Worm (Caenorhabditis elegans) whole organism, L1 larva: ENCODE results near the gene B0457.6.

ENCODE experiments used
- aha-1 ChIP-seq: fragments of 150-350 bp; optimal IDR thresholded peaks from 2 replicates; lab custom pipeline; 2014; ENCODE audit warnings: missing biosample characterization, missing genetic modification characterization
- alr-1 ChIP-seq: fragments of 200-800 bp; sonication (Bioruptor generic); optimal IDR thresholded peaks from 2 replicates; lab custom pipeline; 2018; ENCODE audit warnings: borderline replicate concordance, mild to moderate bottlenecking, missing genetic modification characterization, missing compliant biosample characterization
- aly-2 ChIP-seq: fragments of 150-350 bp; optimal IDR thresholded peaks from 2 replicates; lab custom pipeline; 2014; ENCODE audit warnings: missing biosample characterization, missing genetic modification characterization
- blmp-1 ChIP-seq: fragments of 150-350 bp; optimal IDR thresholded peaks from 2 replicates; lab custom pipeline; 2014; ENCODE audit warnings: missing biosample characterization, missing genetic modification characterization
- ceh-8 ChIP-seq: fragments of 200-800 bp; sonication (Bioruptor generic); optimal IDR thresholded peaks from 2 replicates; lab custom pipeline; 2018; ENCODE audit warnings: mild to moderate bottlenecking, missing genetic modification characterization, moderate library complexity, missing compliant biosample characterization
- ceh-82 ChIP-seq, 3 experiments: fragments of 150-350 bp in 1 of 3; sonication (generic microtip) in 2 of 3; optimal IDR thresholded peaks; 2 replicates each; lab custom pipeline; 2014 to 2017; ENCODE audit warnings: missing biosample characterization in 3 of 3, missing genetic modification characterization in 3 of 3
- ceh-90 ChIP-seq: sonication (generic microtip); optimal IDR thresholded peaks from 2 replicates; lab custom pipeline; 2016; ENCODE audit warnings: missing genetic modification characterization, missing compliant biosample characterization
- dpl-1 ChIP-seq, 3 experiments: fragments of 150-350 bp in 2 of 3; sonication (generic microtip) in 1 of 3; optimal IDR thresholded peaks; 2 replicates each; lab custom pipeline; 2014 to 2017; ENCODE audit warnings: missing biosample characterization in 3 of 3, missing genetic modification characterization in 3 of 3, missing genetic modification reagents in 3 of 3
- dsc-1 ChIP-seq: sonication (generic microtip); optimal IDR thresholded peaks from 2 replicates; lab custom pipeline; 2016; ENCODE audit warnings: mild to moderate bottlenecking, missing genetic modification characterization, missing compliant biosample characterization
- efl-1 ChIP-seq, 4 experiments: fragments of 150-350 bp; optimal IDR thresholded peaks in 3 of 4; peaks in 1 of 4; 1 replicate in 1 of 4; 2 replicates in 3 of 4; lab custom pipeline; 2014; ENCODE audit warnings: missing biosample characterization in 2 of 4, missing genetic modification characterization in 2 of 4, missing genetic modification reagents in 2 of 4
- efl-3 ChIP-seq: fragments of 200-800 bp; sonication (Bioruptor generic); optimal IDR thresholded peaks from 2 replicates; lab custom pipeline; 2018; ENCODE audit warnings: mild to moderate bottlenecking, missing genetic modification characterization, missing compliant biosample characterization
- elt-3 ChIP-seq, 6 experiments: fragments of 150-350 bp in 1 of 6; sonication (generic microtip); optimal IDR thresholded peaks; 2 replicates each; lab custom pipeline; 2017 to 2018; ENCODE audit warnings: missing biosample characterization in 6 of 6, missing genetic modification characterization in 6 of 6, inconsistent platforms in 1 of 6
- fkh-10 ChIP-seq: sonication (generic microtip); optimal IDR thresholded peaks from 2 replicates; lab custom pipeline; 2017; ENCODE audit warnings: missing biosample characterization, missing genetic modification reagents, missing genetic modification characterization
- fos-1 ChIP-seq: fragments of 150-350 bp; optimal IDR thresholded peaks from 2 replicates; lab custom pipeline; 2014; ENCODE audit warnings: missing biosample characterization, missing genetic modification characterization
- grh-1 ChIP-seq: fragments of 200-800 bp; sonication (Bioruptor generic); IDR thresholded peaks from 2 replicates; pipeline ENCODE4 v1.3.6; 2022; ENCODE audit warnings: missing genetic modification reagents, missing genetic modification characterization, missing compliant biosample characterization
- hpl-2 ChIP-seq: fragments of 150-350 bp; optimal IDR thresholded peaks from 2 replicates; lab custom pipeline; 2014; ENCODE audit warnings: missing biosample characterization, missing genetic modification reagents, missing genetic modification characterization
- irx-1 ChIP-seq: sonication (generic microtip); optimal IDR thresholded peaks from 2 replicates; lab custom pipeline; 2016; ENCODE audit warnings: missing genetic modification characterization, missing compliant biosample characterization
- lin-13 ChIP-seq: fragments of 150-350 bp; optimal IDR thresholded peaks from 2 replicates; lab custom pipeline; 2014; ENCODE audit warnings: missing biosample characterization, missing genetic modification reagents, missing genetic modification characterization
- lin-14 ChIP-seq: fragments of 200-800 bp; sonication (Bioruptor generic); optimal IDR thresholded peaks from 2 replicates; lab custom pipeline; 2018; ENCODE audit warnings: mild to moderate bottlenecking, missing genetic modification characterization, moderate library complexity, missing compliant biosample characterization
- lin-15B ChIP-seq: fragments of 150-350 bp; sonication (generic microtip); optimal IDR thresholded peaks from 3 replicates; lab custom pipeline; 2014; ENCODE audit warnings: missing biosample characterization, missing genetic modification characterization
- lin-39 ChIP-seq: fragments of 150-350 bp; optimal IDR thresholded peaks from 2 replicates; lab custom pipeline; 2014; ENCODE audit warnings: missing biosample characterization, missing genetic modification reagents, missing genetic modification characterization
- lir-3 ChIP-seq: sonication (generic microtip); optimal IDR thresholded peaks from 2 replicates; lab custom pipeline; 2016; ENCODE audit warnings: mild to moderate bottlenecking, missing genetic modification characterization, moderate library complexity, missing compliant biosample characterization; ENCODE audit not compliant: poor library complexity
- mdl-1 ChIP-seq, 2 experiments: fragments of 150-350 bp; optimal IDR thresholded peaks; 2 replicates each; lab custom pipeline; 2014 to 2017; ENCODE audit warnings: missing biosample characterization in 2 of 2, missing genetic modification characterization in 2 of 2, inconsistent platforms in 1 of 2
- nhr-20 ChIP-seq: sonication (generic microtip); optimal IDR thresholded peaks from 2 replicates; lab custom pipeline; 2016; ENCODE audit warnings: mild to moderate bottlenecking, missing genetic modification characterization, missing compliant biosample characterization
- nhr-237 ChIP-seq: fragments of 150-350 bp; optimal IDR thresholded peaks from 2 replicates; lab custom pipeline; 2014; ENCODE audit warnings: missing biosample characterization, missing genetic modification characterization
- nhr-71 ChIP-seq: sonication (generic microtip); optimal IDR thresholded peaks from 2 replicates; lab custom pipeline; 2016; ENCODE audit warnings: mild to moderate bottlenecking, missing genetic modification characterization, moderate library complexity, missing compliant biosample characterization
- nhr-77 ChIP-seq: fragments of 150-350 bp; optimal IDR thresholded peaks from 2 replicates; lab custom pipeline; 2014; ENCODE audit warnings: missing biosample characterization, missing genetic modification characterization
- nhr-84 ChIP-seq: sonication (generic microtip); optimal IDR thresholded peaks from 2 replicates; lab custom pipeline; 2017; ENCODE audit warnings: missing biosample characterization, missing genetic modification characterization
- nhr-85 ChIP-seq: sonication (generic microtip); peaks from one replicate; lab custom pipeline; 2016; ENCODE audit warnings: missing genetic modification characterization, inconsistent platforms, missing compliant biosample characterization
- pag-3 ChIP-seq: sonication (generic microtip); optimal IDR thresholded peaks from 2 replicates; lab custom pipeline; 2017; ENCODE audit warnings: missing genetic modification characterization, mild to moderate bottlenecking, missing compliant biosample characterization, antibody characterized with exemption, borderline replicate concordance; ENCODE audit not compliant: insufficient read depth
- pqm-1 ChIP-seq: sonication (generic microtip); optimal IDR thresholded peaks from 3 replicates; lab custom pipeline; 2017; ENCODE audit warnings: missing biosample characterization, missing genetic modification characterization
- snu-23 ChIP-seq: sonication (generic microtip); optimal IDR thresholded peaks from 2 replicates; lab custom pipeline; 2016; ENCODE audit warnings: missing genetic modification characterization, missing compliant biosample characterization
- sup-37 ChIP-seq: fragments of 200-800 bp; sonication (Bioruptor generic); optimal IDR thresholded peaks from 2 replicates; lab custom pipeline; 2018; ENCODE audit warnings: mild to moderate bottlenecking, missing genetic modification characterization, missing compliant biosample characterization
- tbx-2 ChIP-seq: sonication (generic microtip); optimal IDR thresholded peaks from 2 replicates; lab custom pipeline; 2016; ENCODE audit warnings: missing genetic modification characterization, missing compliant biosample characterization
- tlp-1 ChIP-seq: fragments of 150-350 bp; optimal IDR thresholded peaks from 2 replicates; lab custom pipeline; 2014; ENCODE audit warnings: missing biosample characterization, missing genetic modification characterization
- unc-30 ChIP-seq: sonication (generic microtip); optimal IDR thresholded peaks from 2 replicates; lab custom pipeline; 2017; ENCODE audit warnings: missing biosample characterization, missing genetic modification characterization
- unc-98 ChIP-seq: fragments of 200-800 bp; sonication (Bioruptor generic); IDR thresholded peaks from 2 replicates; pipeline ENCODE4 v1.3.6; 2022; ENCODE audit warnings: missing genetic modification characterization, missing compliant biosample characterization
- xbp-1 ChIP-seq: sonication (generic microtip); optimal IDR thresholded peaks from 2 replicates; lab custom pipeline; 2016; ENCODE audit warnings: missing genetic modification characterization, missing compliant biosample characterization
- zip-4 ChIP-seq: fragments of 200-800 bp; sonication (Bioruptor generic); optimal IDR thresholded peaks from 2 replicates; lab custom pipeline; 2018; ENCODE audit warnings: mild to moderate bottlenecking, missing genetic modification characterization, moderate library complexity, missing compliant biosample characterization
- ztf-11 ChIP-seq, 2 experiments: sonication (generic microtip); optimal IDR thresholded peaks; 2 replicates each; lab custom pipeline; 2016 to 2017; ENCODE audit warnings: missing genetic modification characterization in 2 of 2, missing biosample characterization in 1 of 2, missing compliant biosample characterization in 1 of 2

The B0457.6 gene

ce11 chrII:8927253-8927791 lies 5.1 kb downstream of the B0457.6 start, which contains the start of gene cct-2 (continued):
- TF ChIP-seq tbx-2 (tag; lab: Kevin White, UChicago) (peak; percentile 39), lin-15B (tag; lab: Kevin White, UChicago) (peak; percentile 50), tlp-1 (tag; lab: Kevin White, UChicago) (no peak), pqm-1 (tag; lab: Kevin White, UChicago) (no peak)

DNA sequence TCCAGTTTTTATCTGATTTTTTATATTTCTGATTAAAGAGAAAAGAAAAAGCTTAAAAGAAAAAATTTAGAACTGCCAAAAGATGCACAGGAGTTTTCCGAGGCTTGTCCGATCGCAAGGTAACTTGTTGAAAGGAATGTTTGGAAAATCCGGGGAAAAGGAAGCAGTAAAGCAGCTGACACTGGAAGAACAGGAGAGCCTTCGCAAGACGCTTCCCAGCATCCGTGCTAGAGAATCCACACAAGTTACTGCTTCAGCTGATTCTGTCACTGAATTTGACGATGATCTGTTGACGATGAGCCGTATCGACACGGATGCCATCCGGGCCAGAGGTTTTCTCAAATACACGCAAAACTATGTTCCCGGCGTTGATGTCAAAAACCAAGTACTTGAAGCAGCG lies 7.5 kb downstream of the B0457.6 start, which contains the start of gene mrpl-50:
Gene mrpl-50 (plus strand): TSS at position 71 of the 400 bp plus-strand sequence.
- peak; percentile 6 for TF ChIP-seq dsc-1 (tag; lab: Kevin White, UChicago)
- no peak for TF ChIP-seq aha-1 (tag; lab: Kevin White, UChicago)
- TF ChIP-seq nhr-71 (tag; lab: Kevin White, UChicago): no peak
- no peak for TF ChIP-seq lin-13
- no peak for TF ChIP-seq nhr-84 (tag; lab: Kevin White, UChicago)
- no peak for TF ChIP-seq efl-1 (optimal IDR thresholded peaks at IDR 0.05; lab: Kevin White, UChicago)
- peak in 1 of 2 experiments; percentile 78 for TF ChIP-seq efl-1 (GFP tag; optimal IDR thresholded peaks at IDR 0.05 in 1 of 2; lab: Kevin White, UChicago)
- no peak for TF ChIP-seq dpl-1 (GFP tag; optimal IDR thresholded peaks at IDR 0.05; lab: Kevin White, UChicago)
- TF ChIP-seq fkh-10 (GFP tag; lab: Kevin White, UChicago): no peak
- no peak for TF ChIP-seq lin-39
- no peak for TF ChIP-seq blmp-1 (tag; lab: Kevin White, UChicago)
- no peak for TF ChIP-seq zip-4 (GFP tag; lab: Kevin White, UChicago)

DNA sequence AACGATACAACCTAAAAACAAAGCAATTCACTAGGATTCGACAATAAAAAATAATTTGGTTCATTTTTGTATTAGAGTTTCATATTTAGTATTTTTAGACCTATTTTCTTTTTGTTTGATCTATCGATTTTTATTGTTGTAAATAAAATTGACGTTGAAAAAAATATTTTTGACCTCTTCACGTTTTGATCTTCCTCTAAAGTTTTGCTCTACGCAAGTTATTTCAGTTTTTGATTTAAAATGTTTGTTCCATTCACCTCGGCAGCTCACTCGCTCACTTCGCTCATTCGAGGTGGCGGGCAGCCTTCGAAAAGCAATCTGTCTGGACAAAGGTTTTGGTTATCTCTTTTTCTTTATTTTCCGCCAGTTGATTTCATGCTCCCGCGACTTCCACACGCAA lies 8.5 kb downstream of the B0457.6 start, which contains the start of gene enol-1:
Gene enol-1 (plus strand): TSS at position 235 of the 400 bp plus-strand sequence.
- TF ChIP-seq nhr-85 (tag; lab: Kevin White, UChicago): no peak
- no peak for TF ChIP-seq ceh-90 (tag; lab: Kevin White, UChicago)
- no peak for TF ChIP-seq elt-3 (tag; optimal IDR thresholded peaks at IDR 0.05; lab: Kevin White, UChicago)
- TF ChIP-seq aha-1 (tag; lab: Kevin White, UChicago): no peak
- TF ChIP-seq snu-23 (GFP tag; lab: Kevin White, UChicago): no peak
- TF ChIP-seq nhr-77: no peak
- no peak for TF ChIP-seq nhr-84 (tag; lab: Kevin White, UChicago)
- TF ChIP-seq mdl-1 (tag; optimal IDR thresholded peaks at IDR 0.05; lab: Kevin White, UChicago): no peak
- TF ChIP-seq ceh-82 (tag; optimal IDR thresholded peaks at IDR 0.05; lab: Kevin White, UChicago): no peak
- no peak for TF ChIP-seq unc-30
- no peak for TF ChIP-seq zip-4 (GFP tag; lab: Kevin White, UChicago)
- no peak for TF ChIP-seq lin-13
- no peak for TF ChIP-seq lir-3 (tag; lab: Kevin White, UChicago)
- no peak for TF ChIP-seq aly-2 (tag; lab: Kevin White, UChicago)
- no peak for TF ChIP-seq unc-98 (GFP tag; lab: Robert Waterston, UW)
- no peak for TF ChIP-seq fos-1 (tag; lab: Kevin White, UChicago)
- TF ChIP-seq nhr-71 (tag; lab: Kevin White, UChicago): no peak
- TF ChIP-seq nhr-20 (tag; lab: Kevin White, UChicago): no peak
- TF ChIP-seq sup-37 (GFP tag; lab: Kevin White, UChicago): no peak

DNA sequence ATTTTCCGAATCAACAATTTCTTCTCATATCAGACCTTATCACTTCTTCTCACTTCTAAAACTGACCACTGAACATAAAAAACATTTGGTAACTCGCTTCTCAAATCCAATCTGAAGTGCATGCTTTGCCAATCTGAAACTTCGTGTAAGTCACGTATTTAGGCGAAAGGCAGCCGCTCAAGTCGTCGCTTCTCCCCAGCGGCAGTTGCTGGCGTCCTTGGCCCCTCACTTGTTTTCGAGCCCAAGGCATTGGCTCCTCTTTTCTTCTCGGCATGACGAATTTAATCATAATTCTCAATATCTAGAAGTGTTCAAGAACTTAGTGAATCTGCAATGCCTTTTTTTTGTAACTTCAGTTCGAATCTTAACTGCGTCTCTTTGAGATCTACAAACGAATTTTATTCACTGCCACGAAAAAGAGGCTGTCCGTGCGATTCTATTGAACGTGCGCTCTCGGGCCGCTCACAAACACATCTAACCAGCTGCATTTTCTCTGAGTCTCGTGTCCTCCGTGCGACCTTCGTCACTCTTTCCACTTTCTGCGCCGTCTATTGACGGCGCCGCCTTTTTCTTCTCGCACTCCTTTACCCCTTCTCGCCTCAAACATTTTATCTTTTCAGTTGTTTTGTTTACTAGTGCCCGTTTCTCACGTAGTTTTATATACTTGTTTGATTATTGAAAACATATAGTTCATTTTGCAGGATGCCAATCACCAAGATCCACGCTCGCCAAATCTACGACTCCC lies 9.4 kb downstream of the B0457.6 start:
- no peak for TF ChIP-seq irx-1 (tag; lab: Kevin White, UChicago)
- peak; percentile 25 for TF ChIP-seq xbp-1 (tag; lab: Kevin White, UChicago)
- no peak for TF ChIP-seq grh-1 (GFP tag; lab: Robert Waterston, UW)
- TF ChIP-seq fkh-10 (GFP tag; lab: Kevin White, UChicago): no peak
- TF ChIP-seq hpl-2 (GFP tag; lab: Kevin White, UChicago): no peak
- TF ChIP-seq ceh-82 (tag; optimal IDR thresholded peaks at IDR 0.05; lab: Kevin White, UChicago): peak in 1 of 3 experiments; percentile 19
- TF ChIP-seq ceh-8 (GFP tag; lab: Kevin White, UChicago): no peak
- TF ChIP-seq dsc-1 (tag; lab: Kevin White, UChicago): peak; percentile 4
- no peak for TF ChIP-seq efl-3
- no peak for TF ChIP-seq ztf-11 (tag; optimal IDR thresholded peaks at IDR 0.05; lab: Kevin White, UChicago)
- TF ChIP-seq efl-1 (optimal IDR thresholded peaks at IDR 0.05; lab: Kevin White, UChicago): no peak
- TF ChIP-seq efl-1 (GFP tag; optimal IDR thresholded peaks at IDR 0.05 in 1 of 2; lab: Kevin White, UChicago): peak; percentile 3 to 6
- no peak for TF ChIP-seq nhr-237 (tag; lab: Kevin White, UChicago)
- peak; percentile 34 for TF ChIP-seq nhr-71 (tag; lab: Kevin White, UChicago)
- peak in 1 of 2 experiments; percentile 32 for TF ChIP-seq mdl-1 (tag; optimal IDR thresholded peaks at IDR 0.05; lab: Kevin White, UChicago)
- TF ChIP-seq lin-14 (GFP tag; lab: Kevin White, UChicago): peak; percentile 76
- TF ChIP-seq nhr-85 (tag; lab: Kevin White, UChicago): no peak
- TF ChIP-seq blmp-1 (tag; lab: Kevin White, UChicago): no peak
- TF ChIP-seq pag-3: no peak
- TF ChIP-seq ceh-90 (tag; lab: Kevin White, UChicago): no peak
- TF ChIP-seq tbx-2 (tag; lab: Kevin White, UChicago): no peak
- peak; percentile 56 for TF ChIP-seq snu-23 (GFP tag; lab: Kevin White, UChicago)
- TF ChIP-seq nhr-20 (tag; lab: Kevin White, UChicago): peak; percentile 25
- no peak for TF ChIP-seq alr-1 (tag; lab: Kevin White, UChicago)
- no peak for TF ChIP-seq zip-4 (GFP tag; lab: Kevin White, UChicago)
